Worm (Caenorhabditis elegans) whole organism, L1 larva: ENCODE measurements around the gene trf-1.
"Not testable (repeated sequence)": the region's sequence is repeated elsewhere in the genome, so short reads cannot be mapped to it uniquely, and the experiment has no call there.

Experiments used
- C04F5.9 ChIP-seq: sonication (generic microtip); optimal IDR thresholded peaks from 2 replicates; lab custom pipeline; 2016; ENCODE audit warnings: missing genetic modification characterization, missing compliant biosample characterization
- C34B4.2 ChIP-seq: sonication (generic microtip); optimal IDR thresholded peaks from 2 replicates; lab custom pipeline; 2017; ENCODE audit warnings: mild to moderate bottlenecking, missing genetic modification characterization, missing compliant biosample characterization
- blmp-1 ChIP-seq: fragments of 150-350 bp; optimal IDR thresholded peaks from 2 replicates; lab custom pipeline; 2014; ENCODE audit warnings: missing biosample characterization, missing genetic modification characterization
- ceh-82 ChIP-seq, 3 experiments: fragments of 150-350 bp in 1 of 3; sonication (generic microtip) in 2 of 3; optimal IDR thresholded peaks; 2 replicates each; lab custom pipeline; 2014 to 2017; ENCODE audit warnings: missing biosample characterization in 3 of 3, missing genetic modification characterization in 3 of 3
- ceh-90 ChIP-seq: sonication (generic microtip); optimal IDR thresholded peaks from 2 replicates; lab custom pipeline; 2016; ENCODE audit warnings: missing genetic modification characterization, missing compliant biosample characterization
- ces-1 ChIP-seq: fragments of 150-350 bp; optimal IDR thresholded peaks from 2 replicates; lab custom pipeline; 2014; ENCODE audit warnings: missing biosample characterization, missing genetic modification reagents, missing genetic modification characterization
- dpl-1 ChIP-seq, 3 experiments: fragments of 150-350 bp in 2 of 3; sonication (generic microtip) in 1 of 3; optimal IDR thresholded peaks; 2 replicates each; lab custom pipeline; 2014 to 2017; ENCODE audit warnings: missing biosample characterization in 3 of 3, missing genetic modification characterization in 3 of 3, missing genetic modification reagents in 3 of 3
- efl-1 ChIP-seq, 4 experiments: fragments of 150-350 bp; optimal IDR thresholded peaks in 3 of 4; peaks in 1 of 4; 1 replicate in 1 of 4; 2 replicates in 3 of 4; lab custom pipeline; 2014; ENCODE audit warnings: missing biosample characterization in 2 of 4, missing genetic modification characterization in 2 of 4, missing genetic modification reagents in 2 of 4
- elt-3 ChIP-seq, 6 experiments: fragments of 150-350 bp in 1 of 6; sonication (generic microtip); optimal IDR thresholded peaks; 2 replicates each; lab custom pipeline; 2017 to 2018; ENCODE audit warnings: missing biosample characterization in 6 of 6, missing genetic modification characterization in 6 of 6, inconsistent platforms in 1 of 6
- fkh-10 ChIP-seq: sonication (generic microtip); optimal IDR thresholded peaks from 2 replicates; lab custom pipeline; 2017; ENCODE audit warnings: missing biosample characterization, missing genetic modification reagents, missing genetic modification characterization
- hlh-4 ChIP-seq: sonication (generic microtip); optimal IDR thresholded peaks from 2 replicates; lab custom pipeline; 2016; ENCODE audit warnings: mild to moderate bottlenecking, missing genetic modification characterization, missing compliant biosample characterization
- isw-1 ChIP-seq: fragments of 200-800 bp; sonication (Bioruptor generic); IDR thresholded peaks from 2 replicates; pipeline ENCODE4 v1.3.6; 2022; ENCODE audit warnings: missing genetic modification characterization, missing compliant biosample characterization
- lin-13 ChIP-seq: fragments of 150-350 bp; optimal IDR thresholded peaks from 2 replicates; lab custom pipeline; 2014; ENCODE audit warnings: missing biosample characterization, missing genetic modification reagents, missing genetic modification characterization
- lin-35 ChIP-seq, 2 experiments: fragments of 150-350 bp; optimal IDR thresholded peaks; 2 replicates each; lab custom pipeline; 2014; ENCODE audit warnings: missing biosample characterization in 2 of 2, missing genetic modification characterization in 2 of 2, missing genetic modification reagents in 2 of 2
- lsy-2 ChIP-seq, 2 experiments: fragments of 150-350 bp; optimal IDR thresholded peaks; 2 replicates each; lab custom pipeline; 2014; ENCODE audit warnings: missing biosample characterization in 2 of 2, missing genetic modification characterization in 2 of 2
- mab-9 ChIP-seq: fragments of 200-800 bp; sonication (Bioruptor generic); IDR thresholded peaks from 2 replicates; pipeline ENCODE4 v1.3.6; 2022; ENCODE audit warnings: missing genetic modification reagents, missing genetic modification characterization, missing compliant biosample characterization
- nhr-19 ChIP-seq: fragments of 200-800 bp; sonication (Bioruptor generic); conservative IDR thresholded peaks from 2 replicates; pipeline ENCODE4 v1.3.6; 2022; ENCODE audit warnings: missing genetic modification characterization, missing compliant biosample characterization
- nhr-20 ChIP-seq: sonication (generic microtip); optimal IDR thresholded peaks from 2 replicates; lab custom pipeline; 2016; ENCODE audit warnings: mild to moderate bottlenecking, missing genetic modification characterization, missing compliant biosample characterization
- snu-23 ChIP-seq: sonication (generic microtip); optimal IDR thresholded peaks from 2 replicates; lab custom pipeline; 2016; ENCODE audit warnings: missing genetic modification characterization, missing compliant biosample characterization
- sox-4 ChIP-seq: sonication (generic microtip); optimal IDR thresholded peaks from 2 replicates; lab custom pipeline; 2016; ENCODE audit warnings: missing genetic modification characterization, missing compliant biosample characterization
- sup-37 ChIP-seq: fragments of 200-800 bp; sonication (Bioruptor generic); optimal IDR thresholded peaks from 2 replicates; lab custom pipeline; 2018; ENCODE audit warnings: mild to moderate bottlenecking, missing genetic modification characterization, missing compliant biosample characterization
- swsn-7 ChIP-seq: sonication (generic microtip); optimal IDR thresholded peaks from 2 replicates; lab custom pipeline; 2016; ENCODE audit warnings: missing genetic modification characterization, missing compliant biosample characterization
- tbx-2 ChIP-seq: sonication (generic microtip); optimal IDR thresholded peaks from 2 replicates; lab custom pipeline; 2016; ENCODE audit warnings: missing genetic modification characterization, missing compliant biosample characterization
- tlp-1 ChIP-seq: fragments of 150-350 bp; optimal IDR thresholded peaks from 2 replicates; lab custom pipeline; 2014; ENCODE audit warnings: missing biosample characterization, missing genetic modification characterization
- unc-86 ChIP-seq: sonication (generic microtip); optimal IDR thresholded peaks from 2 replicates; lab custom pipeline; 2016; ENCODE audit warnings: missing genetic modification characterization, missing compliant biosample characterization
- xbp-1 ChIP-seq: sonication (generic microtip); optimal IDR thresholded peaks from 2 replicates; lab custom pipeline; 2016; ENCODE audit warnings: missing genetic modification characterization, missing compliant biosample characterization

Gene trf-1

DNA sequence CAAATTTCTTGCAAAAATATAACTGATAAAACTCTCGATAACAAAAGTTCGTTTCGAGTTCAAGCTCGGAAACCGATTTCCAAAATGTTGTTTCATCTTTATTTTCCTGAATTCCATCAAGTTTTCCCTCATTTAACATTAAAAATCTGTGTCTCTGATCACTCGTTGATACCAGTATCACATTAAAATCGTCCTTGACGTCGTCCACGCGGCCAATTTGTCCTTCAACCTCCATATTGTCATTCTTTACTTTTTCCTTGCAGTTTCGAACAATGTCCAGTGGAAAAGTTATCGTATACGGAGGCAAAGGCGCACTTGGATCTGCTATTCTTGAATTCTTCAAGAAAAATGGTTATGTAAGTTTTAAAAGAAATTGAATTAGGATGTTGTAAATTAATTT lies 36.6 kb upstream of the trf-1 start, which contains the start of gene qdpr-1:
qdpr-1 (plus strand) TSS at position 264 of the 400 bp plus-strand sequence.
- TF ChIP-seq blmp-1 (tag; lab: Kevin White, UChicago) (peak; percentile 59), elt-3 (tag; optimal IDR thresholded peaks at IDR 0.05; lab: Kevin White, UChicago) (peak in 4 of 6 experiments; percentile 43 to 80 (median 54)), snu-23 (GFP tag; lab: Kevin White, UChicago) (peak; percentile 17), xbp-1 (tag; lab: Kevin White, UChicago) (no peak), fkh-10 (GFP tag; lab: Kevin White, UChicago) (no peak), lsy-2 (tag; optimal IDR thresholded peaks at IDR 0.05; lab: Kevin White, UChicago) (peak in 1 of 2 experiments; percentile 12), mab-9 (GFP tag; lab: Robert Waterston, UW) (no peak)

DNA sequence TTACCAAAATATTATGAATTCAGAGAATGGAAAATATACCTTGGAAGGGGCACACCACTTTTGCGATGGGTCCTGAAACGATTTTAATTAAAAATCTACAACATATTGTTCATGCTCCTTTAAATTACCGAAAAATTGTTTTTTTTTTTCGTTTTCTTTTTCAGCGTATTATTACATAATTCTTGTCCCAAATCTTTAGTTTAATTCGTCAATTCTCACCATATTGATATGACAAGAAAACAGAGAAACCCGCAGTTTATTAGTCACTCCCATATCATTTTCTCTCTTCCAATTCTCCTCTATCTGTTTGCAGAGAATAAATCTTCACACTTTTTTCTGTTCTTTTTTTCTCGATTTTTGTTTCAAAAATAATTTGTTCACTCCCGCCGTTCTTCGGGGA lies 35.0 kb upstream of the trf-1 start, which contains the start of gene F11F1.1:
F11F1.1 (plus strand) TSS at position 301 of the 400 bp plus-strand sequence.
- no peak for TF ChIP-seq ces-1 (GFP tag; lab: Kevin White, UChicago)
- no peak for TF ChIP-seq sox-4 (tag; lab: Kevin White, UChicago)
- TF ChIP-seq blmp-1 (tag; lab: Kevin White, UChicago) = peak; percentile 17
- TF ChIP-seq elt-3 (tag; optimal IDR thresholded peaks at IDR 0.05; lab: Kevin White, UChicago) = peak in 1 of 6 experiments; percentile 34
- TF ChIP-seq tbx-2 = no peak
- TF ChIP-seq ceh-90 = no peak

DNA sequence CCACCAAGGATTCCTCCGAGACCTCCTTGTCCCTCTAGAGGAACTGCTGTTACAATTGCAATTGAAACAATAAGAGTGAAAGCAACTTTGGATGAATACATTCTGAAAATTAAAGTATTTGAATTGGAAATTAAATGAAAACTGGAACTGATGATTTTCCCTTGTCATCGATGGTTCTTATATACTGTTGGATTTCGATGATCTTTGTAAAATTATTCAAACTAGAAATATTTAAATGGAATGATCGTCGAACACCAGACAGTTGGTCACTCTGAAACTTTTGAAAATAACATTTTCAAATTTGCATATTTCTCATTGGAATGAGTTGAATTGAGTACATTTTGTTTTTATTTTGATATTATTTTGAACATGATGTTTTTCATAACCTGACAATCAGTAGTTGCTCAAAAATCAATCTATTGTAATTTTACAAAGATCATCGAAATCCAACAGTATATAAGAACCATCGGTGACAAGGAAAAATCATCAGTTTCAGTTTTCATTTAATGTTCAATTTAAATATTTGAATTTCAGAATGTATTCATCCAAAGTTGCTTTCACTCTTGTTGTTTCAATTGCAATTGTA lies 28.5 kb upstream of the trf-1 start, which contains the start of the genes srlf-9 and srlf-10:
srlf-9 (minus strand) TSS at position 101 of the 586 bp plus-strand sequence.
srlf-10 (plus strand) TSS at position 536 of the 586 bp plus-strand sequence.
- TF ChIP-seq unc-86 (tag; lab: Kevin White, UChicago); elt-3 (tag; optimal IDR thresholded peaks at IDR 0.05; lab: Kevin White, UChicago); efl-1 (optimal IDR thresholded peaks at IDR 0.05; lab: Kevin White, UChicago); efl-1 (GFP tag; optimal IDR thresholded peaks at IDR 0.05 in 1 of 2; lab: Kevin White, UChicago): not testable (repeated sequence)

DNA sequence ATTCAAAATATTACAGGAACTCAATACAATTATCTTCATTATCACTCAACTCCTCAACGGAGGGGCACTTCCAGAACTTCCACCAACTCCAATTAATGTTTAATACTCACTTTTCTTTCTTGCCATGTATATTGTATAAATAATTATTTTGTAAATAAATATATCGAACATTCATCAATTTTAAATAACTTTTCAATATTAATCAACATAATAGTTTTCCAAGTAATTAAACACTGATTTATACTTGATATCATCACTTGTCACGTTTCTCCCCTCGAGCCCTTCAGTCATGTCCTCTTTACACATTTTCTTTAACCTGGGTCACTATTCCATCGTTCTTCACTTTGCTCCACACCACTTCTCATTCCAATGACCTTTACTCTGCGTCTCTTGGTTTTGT lies 27.3 kb upstream of the trf-1 start, which contains the start of gene mig-18:
mig-18 (plus strand) TSS at position 301 of the 400 bp plus-strand sequence.
- TF ChIP-seq efl-1 (optimal IDR thresholded peaks at IDR 0.05; lab: Kevin White, UChicago) (no peak), efl-1 (GFP tag; optimal IDR thresholded peaks at IDR 0.05 in 1 of 2; lab: Kevin White, UChicago) (no peak), swsn-7 (tag; lab: Kevin White, UChicago) (no peak), dpl-1 (GFP tag; optimal IDR thresholded peaks at IDR 0.05; lab: Kevin White, UChicago) (no peak), snu-23 (GFP tag; lab: Kevin White, UChicago) (no peak), nhr-19 (GFP tag; lab: Robert Waterston, UW) (no peak), ceh-90 (no peak), hlh-4 (tag; lab: Kevin White, UChicago) (no peak), tlp-1 (tag; lab: Kevin White, UChicago) (no peak), C34B4.2 (tag; lab: Kevin White, UChicago) (no peak)

DNA sequence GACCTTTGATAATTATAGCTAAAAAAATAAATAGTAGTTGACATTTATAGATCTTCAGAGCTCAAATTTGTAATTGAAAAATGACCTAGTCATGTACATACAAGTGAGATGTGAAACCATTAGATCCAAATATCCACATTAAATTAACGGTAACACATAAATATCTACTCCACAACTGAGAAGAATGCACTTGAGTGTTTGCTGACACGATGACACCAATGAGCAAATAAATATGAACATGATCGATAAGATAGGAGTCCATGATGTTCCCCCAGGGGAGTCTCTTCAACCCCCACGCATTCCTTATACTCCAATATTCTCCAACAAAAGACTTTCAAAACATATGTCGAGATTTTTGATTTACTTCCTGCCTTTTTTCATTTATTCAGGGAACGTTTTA lies 25.8 kb upstream of the trf-1 start, which contains the start of gene ttr-52:
ttr-52 (plus strand) TSS at position 301 of the 400 bp plus-strand sequence.
- TF ChIP-seq lin-35 (GFP tag; optimal IDR thresholded peaks at IDR 0.05; lab: Kevin White, UChicago) (no peak), nhr-19 (GFP tag; lab: Robert Waterston, UW) (no peak), ceh-82 (tag; optimal IDR thresholded peaks at IDR 0.05; lab: Kevin White, UChicago) (no peak), isw-1 (GFP tag; lab: Robert Waterston, UW) (no peak), sup-37 (GFP tag; lab: Kevin White, UChicago) (no peak), dpl-1 (GFP tag; optimal IDR thresholded peaks at IDR 0.05; lab: Kevin White, UChicago) (no peak), lin-13 (no peak)
- TF ChIP-seq, all 84 proteins: peak for 0

DNA sequence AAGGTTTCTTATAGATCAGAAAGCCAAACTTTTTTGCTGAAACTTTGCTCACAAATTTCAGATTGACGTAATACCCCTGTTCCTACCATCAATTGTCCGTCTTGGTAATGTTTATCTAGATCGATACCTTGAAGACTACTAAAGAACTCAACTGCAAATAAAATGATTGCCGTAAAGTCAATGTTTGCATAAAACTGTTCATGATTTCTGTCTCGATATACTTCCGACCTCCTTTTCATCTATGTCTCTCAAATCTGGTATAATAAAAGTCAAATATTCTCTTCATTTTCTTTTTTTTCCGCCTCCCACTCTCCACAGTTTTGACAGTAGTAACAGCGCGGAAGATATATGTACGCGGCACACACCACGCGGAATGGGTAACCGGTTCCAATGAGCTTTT lies 24.8 kb upstream of the trf-1 start, which contains the start of gene nas-1:
nas-1 (plus strand) TSS at position 301 of the 400 bp plus-strand sequence.
- no peak for TF ChIP-seq nhr-20 (tag; lab: Kevin White, UChicago)
- TF ChIP-seq C04F5.9 = no peak
- TF ChIP-seq isw-1 (GFP tag; lab: Robert Waterston, UW) = no peak
- TF ChIP-seq ceh-90 = no peak
